Fruit fly (Drosophila melanogaster) ovary, adult (tissue): ENCODE data around the gene Uch-L5.

Source experiments
- CG17801 ChIP-seq: fragments of 200-800 bp; optimal IDR thresholded peaks from 2 replicates; lab custom pipeline; 2019; ENCODE audit warnings: missing biosample characterization, mild to moderate bottlenecking, missing genetic modification characterization, moderate library complexity; ENCODE audit not compliant: partially characterized antibody

Gene Uch-L5

dm6 chr3L:9466595-9466994, 10.2 kb downstream of the Uch-L5 start:
- TF ChIP-seq CG17801 (GFP tag; lab: Kevin White, UChicago), result no peak

dm6 chr3L:9465652-9466244, 11.0 kb downstream of the Uch-L5 start:
- no peak for TF ChIP-seq CG17801 (GFP tag; lab: Kevin White, UChicago)

- TF ChIP-seq CG17801 (GFP tag; lab: Kevin White, UChicago), result no peak
Measured at dm6 chr3L:9462794-9463193, 14.0 kb downstream of the Uch-L5 start.

dm6 chr3L:9462247-9462769, 14.5 kb downstream of the Uch-L5 start:
- TF ChIP-seq CG17801 (GFP tag; lab: Kevin White, UChicago), result peak; percentile 89

- TF ChIP-seq CG17801 (GFP tag; lab: Kevin White, UChicago), result no peak
Measured at dm6 chr3L:9461670-9462246, 15.0 kb downstream of the Uch-L5 start.

dm6 chr3L:9460775-9461491, 15.8 kb downstream of the Uch-L5 start, which contains the start of the genes CG3434 and CG44838:
Gene CG3434, minus strand, starts transcription at chr3L:9460799.
Gene CG44838, plus strand, starts transcription at chr3L:9461050.
- TF ChIP-seq CG17801 (GFP tag; lab: Kevin White, UChicago), result peak; percentile 82

dm6 chr3L:9457619-9458092, 19.1 kb downstream of the Uch-L5 start, which contains the start of gene CG3437:
Gene CG3437, minus strand, starts transcription at chr3L:9457669.
- peak; percentile 94 for TF ChIP-seq CG17801 (GFP tag; lab: Kevin White, UChicago)

dm6 chr3L:9456389-9456788, 20.4 kb downstream of the Uch-L5 start:
- no peak for TF ChIP-seq CG17801 (GFP tag; lab: Kevin White, UChicago)

- peak; percentile 9 for TF ChIP-seq CG17801 (GFP tag; lab: Kevin White, UChicago)
Measured at dm6 chr3L:9455819-9456388, 20.9 kb downstream of the Uch-L5 start, which contains the start of the genes phol and CG3552. Gene phol, minus strand, starts transcription at chr3L:9456281. Gene CG3552, plus strand, starts transcription at chr3L:9456318.

dm6 chr3L:9452422-9452821, 24.3 kb downstream of the Uch-L5 start:
- TF ChIP-seq CG17801 (GFP tag; lab: Kevin White, UChicago), result no peak

- peak; percentile 73 for TF ChIP-seq CG17801 (GFP tag; lab: Kevin White, UChicago)
Measured at dm6 chr3L:9451522-9452118, 25.1 kb downstream of the Uch-L5 start, which contains the start of the genes CG3448 and ghi. Gene CG3448, minus strand, starts transcription at chr3L:9451572. Gene ghi, plus strand, starts transcription at chr3L:9451876.

dm6 chr3L:9447239-9447777, 29.5 kb downstream of the Uch-L5 start:
- peak; percentile 39 for TF ChIP-seq CG17801 (GFP tag; lab: Kevin White, UChicago)

dm6 chr3L:9446731-9447238, 30.0 kb downstream of the Uch-L5 start, which contains the start of gene CG3529:
Gene CG3529, plus strand, starts transcription at chr3L:9446864.
- TF ChIP-seq CG17801 (GFP tag; lab: Kevin White, UChicago), result peak; percentile 10
